Fruit fly (Drosophila melanogaster): ENCODE data around the gene CG33969.

dm6 chr3L:20375467-20375866, 17.9 kb downstream of the CG33969 start:
- TF ChIP-seq CG32006 (GFP tag; optimal IDR thresholded peaks at IDR 0.05) (no peak), CG8632 (GFP tag; optimal IDR thresholded peaks at IDR 0.05) (no peak), CG11902 (GFP tag; optimal IDR thresholded peaks at IDR 0.05) (no peak)

Measured in whole organism, prepupa.